In genomic region chrX:2919742-2920141, dm6 we compare ENCODE assay signal across 1 fruit fly cellular context.
TF ChIP-seq lines count a peak whose summit lies in the region.

Gene CG3588 (plus strand): TSS chrX:2919770.

TF ChIP-seq in whole organism, embryonic, 481 proteins besides CTCF, POLR2A, EP300 and RAD21 (continued from another document):
- TF ChIP-seq CG11085 (GFP tag; IDR thresholded peaks at IDR 0.05; lab: Robert Waterston, UW) (peak; percentile 57), CG7963 (GFP tag; IDR thresholded peaks at IDR 0.05; lab: Robert Waterston, UW; ENCODE audit: partially characterized antibody) (no peak), Sry-β (GFP tag; optimal IDR thresholded peaks at IDR 0.05; lab: Kevin White, UChicago) (no peak), ci (GFP tag; IDR thresholded peaks at IDR 0.05; lab: Robert Waterston, UW) (peak; percentile 77), Kr (GFP tag; optimal IDR thresholded peaks at IDR 0.05; lab: Kevin White, UChicago) (no peak), emc (GFP tag; optimal IDR thresholded peaks at IDR 0.05; lab: Kevin White, UChicago) (peak; percentile 57), luna (GFP tag; optimal IDR thresholded peaks at IDR 0.05; lab: Kevin White, UChicago) (no peak), Taf1 (GFP tag; IDR thresholded peaks at IDR 0.05; lab: Robert Waterston, UW) (peak; percentile 79), crp (GFP tag; optimal IDR thresholded peaks at IDR 0.05; lab: Kevin White, UChicago) (no peak), CG6654 (GFP tag; optimal IDR thresholded peaks at IDR 0.05; lab: Kevin White, UChicago) (no peak), CG16779 (GFP tag; IDR thresholded peaks at IDR 0.05; lab: Robert Waterston, UW) (peak; percentile 78), CG10267 (tag; optimal IDR thresholded peaks at IDR 0.05; lab: Kevin White, UChicago) (peak; percentile 41), CG5953 (GFP tag; IDR thresholded peaks at IDR 0.05; lab: Robert Waterston, UW) (0 out of 2 replicates have a peak, but pooled peaks have one; percentile 31), CoRest (tag; optimal IDR thresholded peaks at IDR 0.05; lab: Kevin White, UChicago) (peak; percentile 73), Six4 (GFP tag; optimal IDR thresholded peaks at IDR 0.05; lab: Kevin White, UChicago) (peak; percentile 42), Fer3 (tag; optimal IDR thresholded peaks at IDR 0.05; lab: Kevin White, UChicago) (peak; percentile 82), esg (GFP tag; conservative IDR thresholded peaks at IDR 0.05; lab: Robert Waterston, UW) (peak; percentile 73), CG7786 (GFP tag; optimal IDR thresholded peaks at IDR 0.05; lab: Kevin White, UChicago) (peak; percentile 65), Dll (GFP tag; IDR thresholded peaks at IDR 0.05; lab: Robert Waterston, UW; ENCODE audit: partially characterized antibody) (no peak), br (optimal IDR thresholded peaks at IDR 0.05; lab: Kevin White, UChicago) (no peak), lbe (GFP tag; optimal IDR thresholded peaks at IDR 0.05; lab: Kevin White, UChicago) (peak; percentile 7), Gug (GFP tag; IDR thresholded peaks at IDR 0.05; lab: Robert Waterston, UW) (peak; percentile 79; the same call in 3 of the 4 replicates), H15 (GFP tag; IDR thresholded peaks at IDR 0.05; lab: Robert Waterston, UW) (peak; percentile 68), CG32767 (GFP tag; IDR thresholded peaks at IDR 0.05; lab: Robert Waterston, UW) (peak; percentile 63), CG11504 (tag; optimal IDR thresholded peaks at IDR 0.05; lab: Kevin White, UChicago) (peak; percentile 76), HLH54F (GFP tag; optimal IDR thresholded peaks at IDR 0.05; lab: Kevin White, UChicago) (peak; percentile 74), tgo (GFP tag; IDR thresholded peaks at IDR 0.05; lab: Robert Waterston, UW) (peak; percentile 80), CG14667 (GFP tag; IDR thresholded peaks at IDR 0.05; lab: Robert Waterston, UW) (peak; percentile 64), BEAF-32 (GFP tag; optimal IDR thresholded peaks at IDR 0.05; lab: Kevin White, UChicago) (no peak), maf-S (GFP tag; optimal IDR thresholded peaks at IDR 0.05; lab: Kevin White, UChicago) (peak; percentile 58), Dek (tag; optimal IDR thresholded peaks at IDR 0.05; lab: Kevin White, UChicago) (peak; percentile 69), pho (GFP tag; optimal IDR thresholded peaks at IDR 0.05; lab: Kevin White, UChicago) (peak; percentile 82), CG17359 (tag; optimal IDR thresholded peaks at IDR 0.05; lab: Kevin White, UChicago) (peak; percentile 64), run (tag; optimal IDR thresholded peaks at IDR 0.05; lab: Kevin White, UChicago) (no peak), cwo (GFP tag; optimal IDR thresholded peaks at IDR 0.05; lab: Kevin White, UChicago) (peak; percentile 57), slou (GFP tag; optimal IDR thresholded peaks at IDR 0.05; lab: Kevin White, UChicago) (peak; percentile 37), Ssrp (tag; optimal IDR thresholded peaks at IDR 0.05; lab: Kevin White, UChicago) (no peak), CG17829 (tag; optimal IDR thresholded peaks at IDR 0.05; lab: Kevin White, UChicago) (peak; percentile 28), CG3726 (GFP tag; IDR thresholded peaks at IDR 0.05; lab: Robert Waterston, UW) (no peak), usp (GFP tag; optimal IDR thresholded peaks at IDR 0.05; lab: Kevin White, UChicago) (no peak), seq (GFP tag; IDR thresholded peaks at IDR 0.05; lab: Robert Waterston, UW) (peak; percentile 73), slbo (GFP tag; IDR thresholded peaks at IDR 0.05; lab: Robert Waterston, UW) (peak; percentile 89), tup (GFP tag; optimal IDR thresholded peaks at IDR 0.05; lab: Kevin White, UChicago) (peak; percentile 12), CG9437 (GFP tag; optimal IDR thresholded peaks at IDR 0.05; lab: Kevin White, UChicago) (peak; percentile 45), bab2 (GFP tag; optimal IDR thresholded peaks at IDR 0.05; lab: Kevin White, UChicago) (peak; percentile 73), Fer2 (tag; optimal IDR thresholded peaks at IDR 0.05; lab: Kevin White, UChicago) (peak; percentile 41), Oli (tag; optimal IDR thresholded peaks at IDR 0.05; lab: Kevin White, UChicago) (peak; percentile 65), Myb (GFP tag; optimal IDR thresholded peaks at IDR 0.05; lab: Kevin White, UChicago) (peak; percentile 58), CG1233 (GFP tag; optimal IDR thresholded peaks at IDR 0.05; lab: Kevin White, UChicago) (peak; percentile 59), Mes4 (GFP tag; optimal IDR thresholded peaks at IDR 0.05; lab: Kevin White, UChicago) (no peak), pita (GFP tag; optimal IDR thresholded peaks at IDR 0.05; lab: Kevin White, UChicago) (no peak), az2 (GFP tag; optimal IDR thresholded peaks at IDR 0.05; lab: Kevin White, UChicago) (peak; percentile 52), odd (GFP tag; optimal IDR thresholded peaks at IDR 0.05; lab: Kevin White, UChicago) (peak; percentile 48), Dfd (GFP tag; optimal IDR thresholded peaks at IDR 0.05; lab: Kevin White, UChicago) (no peak), CG34422 (GFP tag; IDR thresholded peaks at IDR 0.05; lab: Robert Waterston, UW) (peak; percentile 45; the same call in 2 of the 3 replicates), CG13424 (tag; optimal IDR thresholded peaks at IDR 0.05; lab: Kevin White, UChicago) (peak; percentile 67), CG9797 (GFP tag; optimal IDR thresholded peaks at IDR 0.05; lab: Kevin White, UChicago) (no peak), trh (GFP tag; optimal IDR thresholded peaks at IDR 0.05; lab: Kevin White, UChicago) (no peak), nmo (GFP tag; optimal IDR thresholded peaks at IDR 0.05; lab: Kevin White, UChicago) (peak; percentile 61), dysf (GFP tag; IDR thresholded peaks at IDR 0.05; lab: Robert Waterston, UW) (peak; percentile 87), CG6272 (GFP tag; IDR thresholded peaks at IDR 0.05; lab: Robert Waterston, UW) (0 out of 2 replicates have a peak, but pooled peaks have one; percentile 15), row (GFP tag; IDR thresholded peaks at IDR 0.05; lab: Robert Waterston, UW) (peak; percentile 79), chm (GFP tag; IDR thresholded peaks at IDR 0.05; lab: Robert Waterston, UW) (peak; percentile 54; the same call in 1 of the 2 replicates), repo (GFP tag; optimal IDR thresholded peaks at IDR 0.05; lab: Kevin White, UChicago) (peak; percentile 39), HLHmδ (GFP tag; optimal IDR thresholded peaks at IDR 0.05; lab: Kevin White, UChicago) (no peak), CG10366 (GFP tag; IDR thresholded peaks at IDR 0.05; lab: Robert Waterston, UW) (peak; percentile 76), NC2α (GFP tag; optimal IDR thresholded peaks at IDR 0.05; lab: Kevin White, UChicago) (peak; percentile 21), rib (GFP tag; IDR thresholded peaks at IDR 0.05; lab: Robert Waterston, UW) (peak; percentile 84), Med (GFP tag; lab: Kevin White, UChicago) (peak; percentile 97), Sox100B (GFP tag; optimal IDR thresholded peaks at IDR 0.05; lab: Kevin White, UChicago) (peak; percentile 44), CG5245 (GFP tag; optimal IDR thresholded peaks at IDR 0.05; lab: Kevin White, UChicago) (peak; percentile 44), CG2875 (GFP tag; optimal IDR thresholded peaks at IDR 0.05; lab: Kevin White, UChicago) (no peak), ewg (GFP tag; optimal IDR thresholded peaks at IDR 0.05; lab: Kevin White, UChicago) (no peak), sim (GFP tag; IDR thresholded peaks at IDR 0.05; lab: Robert Waterston, UW) (no peak), Ravus (GFP tag; IDR thresholded peaks at IDR 0.05; lab: Robert Waterston, UW) (peak; percentile 58), CG1603 (tag; optimal IDR thresholded peaks at IDR 0.05; lab: Kevin White, UChicago) (peak; percentile 47), CG7839 (tag; optimal IDR thresholded peaks at IDR 0.05; lab: Kevin White, UChicago) (peak; percentile 82), eyg (GFP tag; optimal IDR thresholded peaks at IDR 0.05; lab: Kevin White, UChicago) (peak; percentile 55), NC2β (GFP tag; optimal IDR thresholded peaks at IDR 0.05; lab: Kevin White, UChicago) (peak; percentile 34), Bteb2 (GFP tag; optimal IDR thresholded peaks at IDR 0.05; lab: Kevin White, UChicago) (peak; percentile 80), ash1 (GFP tag; optimal IDR thresholded peaks at IDR 0.05; lab: Kevin White, UChicago) (no peak), Sox102F (GFP tag; optimal IDR thresholded peaks at IDR 0.05; lab: Kevin White, UChicago) (peak; percentile 60), zfh1 (GFP tag; IDR thresholded peaks at IDR 0.05; lab: Robert Waterston, UW) (peak; percentile 71; the same call in 1 of the 3 replicates), ems (GFP tag; optimal IDR thresholded peaks at IDR 0.05; lab: Kevin White, UChicago) (peak; percentile 67), ind (GFP tag; optimal IDR thresholded peaks at IDR 0.05; lab: Kevin White, UChicago) (peak; percentile 70), en (GFP tag; optimal IDR thresholded peaks at IDR 0.05; lab: Kevin White, UChicago) (no peak), CG31388 (GFP tag; optimal IDR thresholded peaks at IDR 0.05; lab: Kevin White, UChicago) (no peak), CG10565 (GFP tag; optimal IDR thresholded peaks at IDR 0.05; lab: Kevin White, UChicago) (no peak), CG18619 (GFP tag; optimal IDR thresholded peaks at IDR 0.05; lab: Kevin White, UChicago) (peak; percentile 57), CG1792 (GFP tag; optimal IDR thresholded peaks at IDR 0.05; lab: Kevin White, UChicago) (peak; percentile 71), CG7271 (tag; optimal IDR thresholded peaks at IDR 0.05; lab: Kevin White, UChicago) (no peak), CG9215 (GFP tag; IDR thresholded peaks at IDR 0.05; lab: Robert Waterston, UW) (peak; percentile 60), tap (tag; optimal IDR thresholded peaks at IDR 0.05; lab: Kevin White, UChicago) (peak; percentile 32), PHDP (tag; optimal IDR thresholded peaks at IDR 0.05; lab: Kevin White, UChicago) (peak; percentile 78), HLH4C (GFP tag; IDR thresholded peaks at IDR 0.05; lab: Robert Waterston, UW; ENCODE audit: partially characterized antibody) (no peak), CG15011 (GFP tag; optimal IDR thresholded peaks at IDR 0.05; lab: Kevin White, UChicago) (peak; percentile 44), dan (GFP tag; IDR thresholded peaks at IDR 0.05; lab: Robert Waterston, UW) (no peak), klu (GFP tag; IDR thresholded peaks at IDR 0.05; lab: Robert Waterston, UW) (peak; percentile 69), lov (optimal IDR thresholded peaks at IDR 0.05; lab: Kevin White, UChicago) (no peak), lov (GFP tag; IDR thresholded peaks at IDR 0.05; lab: Robert Waterston, UW) (0 out of 3 replicates have a peak, but pooled peaks have one; percentile 14), CG8478 (optimal IDR thresholded peaks at IDR 0.05; lab: Kevin White, UChicago) (no peak), ranshi (GFP tag; IDR thresholded peaks at IDR 0.05; lab: Robert Waterston, UW) (peak; percentile 83), Ets97D (GFP tag; optimal IDR thresholded peaks at IDR 0.05; lab: Kevin White, UChicago) (peak; percentile 24), CG1647 (GFP tag; optimal IDR thresholded peaks at IDR 0.05; lab: Kevin White, UChicago) (peak; percentile 69), Atf-2 (GFP tag; optimal IDR thresholded peaks at IDR 0.05; lab: Kevin White, UChicago) (peak; percentile 61)
